Fruit fly (Drosophila melanogaster) whole organism, wandering third instar larva: ENCODE data around the gene Ptp61F.

ENCODE experiments used
- CG32264 ChIP-seq: fragments of 200-800 bp; sonication (Bioruptor generic); optimal IDR thresholded peaks from 2 replicates; lab custom pipeline; 2016; ENCODE audit warnings: missing biosample characterization, missing genetic modification characterization
- CG9705 ChIP-seq: fragments of 200-800 bp; sonication (Bioruptor generic); optimal IDR thresholded peaks from 2 replicates; lab custom pipeline; 2018; ENCODE audit warnings: missing biosample characterization, mild to moderate bottlenecking, missing genetic modification characterization
- Myc ChIP-seq: fragments of >200 bp; optimal IDR thresholded peaks from 2 replicates; lab custom pipeline; 2017
- OdsH ChIP-seq: fragments of 200-800 bp; sonication (Bioruptor generic); optimal IDR thresholded peaks from 2 replicates; lab custom pipeline; 2016; ENCODE audit warnings: missing biosample characterization, mild to moderate bottlenecking, missing genetic modification characterization
- Sp1 ChIP-seq: fragments of 200-800 bp; sonication (Bioruptor generic); optimal IDR thresholded peaks from 3 replicates; lab custom pipeline; 2019; ENCODE audit warnings: missing biosample characterization, mild to moderate bottlenecking, missing genetic modification characterization, moderate library complexity
- foxo ChIP-seq, 2 experiments: fragments of 200-800 bp; sonication (Bioruptor generic); optimal IDR thresholded peaks; 2 replicates in 1 of 2; 3 replicates in 1 of 2; lab custom pipeline; 2016 to 2017; ENCODE audit warnings: missing biosample characterization in 2 of 2, missing genetic modification characterization in 2 of 2
- h ChIP-seq: fragments of 200-800 bp; sonication (Bioruptor generic); optimal IDR thresholded peaks from 3 replicates; lab custom pipeline; 2016; ENCODE audit warnings: missing biosample characterization, mild to moderate bottlenecking, missing genetic modification characterization
- psq ChIP-seq: fragments of 200-800 bp; sonication (Bioruptor generic); optimal IDR thresholded peaks from 3 replicates; lab custom pipeline; 2017; ENCODE audit warnings: missing biosample characterization, mild to moderate bottlenecking, missing genetic modification characterization, moderate library complexity
- sage ChIP-seq: fragments of 200-800 bp; sonication (Bioruptor generic); optimal IDR thresholded peaks from 2 replicates; lab custom pipeline; 2016; ENCODE audit warnings: missing biosample characterization, mild to moderate bottlenecking, missing genetic modification characterization

DNA sequence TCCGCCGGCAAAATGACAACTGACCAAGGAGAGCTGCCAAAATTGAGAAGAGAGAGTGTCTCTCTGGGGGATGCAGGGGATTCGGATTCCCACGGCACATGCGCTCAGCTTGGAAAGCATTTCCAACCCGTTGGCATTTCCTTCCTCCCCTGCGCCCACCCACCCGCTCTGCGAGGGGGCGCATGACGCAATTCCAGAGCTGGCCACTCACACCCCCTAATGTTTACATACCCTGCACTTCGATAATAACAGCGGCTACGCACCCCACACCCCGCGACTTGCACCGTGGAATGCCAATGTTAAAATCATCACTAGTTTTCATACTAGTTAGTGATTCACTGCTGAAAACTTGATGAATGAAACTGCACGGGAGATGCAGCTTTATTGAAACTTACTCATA is 14.5 kb upstream of the Ptp61F start, which contains the start of gene stet:
- TF ChIP-seq h (GFP tag; lab: Kevin White, UChicago), result no peak
- TF ChIP-seq psq (GFP tag; lab: Kevin White, UChicago), result no peak
- TF ChIP-seq foxo (GFP tag; optimal IDR thresholded peaks at IDR 0.05; lab: Kevin White, UChicago), result no peak
- TF ChIP-seq Sp1, result no peak
- TF ChIP-seq sage (GFP tag; lab: Kevin White, UChicago), result no peak
- no peak for TF ChIP-seq CG32264 (GFP tag; lab: Kevin White, UChicago)
- no peak for TF ChIP-seq Myc (lab: Kevin White, UChicago)
- TF ChIP-seq OdsH (GFP tag; lab: Kevin White, UChicago), result no peak
- no peak for TF ChIP-seq CG9705 (GFP tag; lab: Kevin White, UChicago)
